Worm (Caenorhabditis elegans): ENCODE results near the gene str-18.

Gene str-18

ce11 chrV:15719570-15719969, 22.2 kb downstream of the str-18 start, which contains the start of gene Y6E2A.7:
Gene Y6E2A.7, plus strand, starts transcription at chrV:15719870.
- no peak for TF ChIP-seq mel-28 (tag; optimal IDR thresholded peaks at IDR 0.05; ENCODE audit: borderline replicate concordance)
- TF ChIP-seq nhr-120 (GFP tag; IDR thresholded peaks at IDR 0.05), result no peak
- TF ChIP-seq F39B2.1 (GFP tag; IDR thresholded peaks at IDR 0.05), result no peak
- no peak for TF ChIP-seq egl-18 (GFP tag; IDR thresholded peaks at IDR 0.05)
- TF ChIP-seq egrh-3 (GFP tag; IDR thresholded peaks at IDR 0.05), result no peak
- no peak for TF ChIP-seq F33H1.4 (GFP tag; IDR thresholded peaks at IDR 0.05)
- TF ChIP-seq aptf-3 (GFP tag; IDR thresholded peaks at IDR 0.05), result no peak
- TF ChIP-seq nhr-179 (tag; optimal IDR thresholded peaks at IDR 0.05), result no peak
- TF ChIP-seq sptf-2 (GFP tag; optimal IDR thresholded peaks at IDR 0.05), result no peak
- TF ChIP-seq somi-1 (GFP tag; optimal IDR thresholded peaks at IDR 0.05), result no peak
- TF ChIP-seq pha-4 (tag; optimal IDR thresholded peaks at IDR 0.05), result no peak

DNA sequence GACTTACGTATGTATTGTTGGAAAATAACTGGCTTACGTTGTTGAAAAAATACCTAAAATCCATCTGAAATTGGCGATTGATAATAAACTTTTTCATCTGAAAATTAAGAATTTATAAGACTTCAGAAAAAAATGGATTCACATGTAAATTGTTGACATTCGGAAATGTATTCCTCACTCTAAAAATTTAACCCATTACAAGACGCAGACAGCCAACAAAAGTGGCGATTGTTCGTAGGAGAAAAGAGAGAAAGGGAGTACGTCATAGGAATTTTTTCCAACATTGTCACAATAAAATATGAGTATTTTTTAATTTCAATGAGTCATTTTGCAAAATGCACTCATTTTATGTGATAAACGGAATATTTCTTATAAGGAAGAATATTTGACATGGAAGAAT, 23.2 kb downstream of the str-18 start, which contains the start of gene Y6E2A.5:
Y6E2A.5 (minus strand) TSS at position 101 of the 400 bp plus-strand sequence.
- no peak for TF ChIP-seq rpc-1 (optimal IDR thresholded peaks at IDR 0.05)
- TF ChIP-seq rpc-1 (tag; optimal IDR thresholded peaks at IDR 0.05), result no peak
- TF ChIP-seq bed-2 (GFP tag; IDR thresholded peaks at IDR 0.05), result no peak
- no peak for TF ChIP-seq hmg-1.2 (GFP tag; IDR thresholded peaks at IDR 0.05)
- no peak for TF ChIP-seq nhr-27 (tag; optimal IDR thresholded peaks at IDR 0.05)
- no peak for TF ChIP-seq lin-26 (GFP tag; IDR thresholded peaks at IDR 0.05)
- TF ChIP-seq bed-1 (GFP tag; IDR thresholded peaks at IDR 0.05), result no peak
- TF ChIP-seq Y53G8AR.9 (GFP tag; conservative IDR thresholded peaks at IDR 0.05), result no peak
- TF ChIP-seq ceh-79 (tag; optimal IDR thresholded peaks at IDR 0.05), result no peak
- TF ChIP-seq nfyb-1 (GFP tag; IDR thresholded peaks at IDR 0.05), result no peak
- TF ChIP-seq lir-1 (GFP tag; conservative IDR thresholded peaks at IDR 0.05), result no peak
- TF ChIP-seq unc-130 (GFP tag; optimal IDR thresholded peaks at IDR 0.05), result no peak

- TF ChIP-seq lsl-1 (GFP tag; optimal IDR thresholded peaks at IDR 0.05) (no peak), egl-18 (GFP tag; IDR thresholded peaks at IDR 0.05) (no peak), snpc-4 (GFP tag; optimal IDR thresholded peaks at IDR 0.05) (no peak), snpc-4 (tag; optimal IDR thresholded peaks at IDR 0.05) (no peak)
These were observed 25.1 kb downstream of the str-18 start, which contains the start of gene Y6E2A.4 for ce11 chrV:15716679-15717078. Gene Y6E2A.4, minus strand, starts transcription at chrV:15716779.

- TF ChIP-seq ZK185.1 (tag; optimal IDR thresholded peaks at IDR 0.05; ENCODE audit: poor library complexity, severe bottlenecking) (no peak), Y56A3A.18 (GFP tag; IDR thresholded peaks at IDR 0.05) (no peak), F57C9.4 (tag; optimal IDR thresholded peaks at IDR 0.05) (no peak), aptf-2 (GFP tag; conservative IDR thresholded peaks at IDR 0.05) (no peak)
These were observed 26.1 kb downstream of the str-18 start for ce11 chrV:15715636-15716035.

- TF ChIP-seq ztf-3 (GFP tag; optimal IDR thresholded peaks at IDR 0.05), result no peak
- no peak for TF ChIP-seq nhr-90 (tag; optimal IDR thresholded peaks at IDR 0.05)
- TF ChIP-seq Y67H2A.10 (GFP tag; conservative IDR thresholded peaks at IDR 0.05), result no peak
- no peak for TF ChIP-seq snpc-4 (GFP tag; optimal IDR thresholded peaks at IDR 0.05)
- TF ChIP-seq snpc-4 (tag; optimal IDR thresholded peaks at IDR 0.05), result no peak
- TF ChIP-seq D2030.7 (GFP tag; IDR thresholded peaks at IDR 0.05), result no peak
- TF ChIP-seq B0336.3 (GFP tag; IDR thresholded peaks at IDR 0.05), result no peak
- no peak for TF ChIP-seq Y56A3A.18 (GFP tag; IDR thresholded peaks at IDR 0.05)
- no peak for TF ChIP-seq egl-18 (GFP tag; IDR thresholded peaks at IDR 0.05)
- no peak for TF ChIP-seq sea-2 (GFP tag; IDR thresholded peaks at IDR 0.05)
- no peak for TF ChIP-seq Y79H2A.3 (GFP tag; conservative IDR thresholded peaks at IDR 0.05)
- no peak for TF ChIP-seq nhr-179 (tag; optimal IDR thresholded peaks at IDR 0.05)
- no peak for TF ChIP-seq ceh-27 (GFP tag; optimal IDR thresholded peaks at IDR 0.05)
- no peak for TF ChIP-seq let-607 (tag; optimal IDR thresholded peaks at IDR 0.05)
These were observed 29.4 kb downstream of the str-18 start for ce11 chrV:15712385-15712784.
